Worm (Caenorhabditis elegans): Measurements from ENCODE around the gene gpa-9.

ce11 chrV:12673745-12674144 lies 24.6 kb upstream of the gpa-9 start:
- TF ChIP-seq nhr-76 (tag; optimal IDR thresholded peaks at IDR 0.05) (no peak), ceh-43 (GFP tag; optimal IDR thresholded peaks at IDR 0.05) (no peak), cnd-1 (tag; optimal IDR thresholded peaks at IDR 0.05) (no peak), elt-3 (tag; optimal IDR thresholded peaks at IDR 0.05) (no peak), nhr-12 (tag; optimal IDR thresholded peaks at IDR 0.05) (no peak), ztf-11 (tag; optimal IDR thresholded peaks at IDR 0.05) (no peak), lsy-2 (tag; optimal IDR thresholded peaks at IDR 0.05) (no peak), nhr-28 (tag; optimal IDR thresholded peaks at IDR 0.05) (no peak), snpc-4 (tag; optimal IDR thresholded peaks at IDR 0.05) (no peak), unc-62 (GFP tag; optimal IDR thresholded peaks at IDR 0.05) (no peak), blmp-1 (tag; optimal IDR thresholded peaks at IDR 0.05) (no peak), pha-4 (tag; optimal IDR thresholded peaks at IDR 0.05) (no peak)
